Worm (Caenorhabditis elegans) whole organism, L1 larva: ENCODE data around the gene ceh-57.

Experiments used
- ceh-8 ChIP-seq: fragments of 200-800 bp; sonication (Bioruptor generic); optimal IDR thresholded peaks from 2 replicates; lab custom pipeline; 2018; ENCODE audit warnings: mild to moderate bottlenecking, missing genetic modification characterization, moderate library complexity, missing compliant biosample characterization
- ceh-82 ChIP-seq, 3 experiments: fragments of 150-350 bp in 1 of 3; sonication (generic microtip) in 2 of 3; optimal IDR thresholded peaks; 2 replicates each; lab custom pipeline; 2014 to 2017; ENCODE audit warnings: missing biosample characterization in 3 of 3, missing genetic modification characterization in 3 of 3
- dsc-1 ChIP-seq: sonication (generic microtip); optimal IDR thresholded peaks from 2 replicates; lab custom pipeline; 2016; ENCODE audit warnings: mild to moderate bottlenecking, missing genetic modification characterization, missing compliant biosample characterization
- egl-27 ChIP-seq, 2 experiments: fragments of 150-350 bp in 1 of 2; sonication (generic microtip); optimal IDR thresholded peaks; 3 replicates each; lab custom pipeline; 2017 to 2018; ENCODE audit warnings: missing biosample characterization in 2 of 2, missing genetic modification characterization in 2 of 2, missing genetic modification reagents in 2 of 2
- elt-2 ChIP-seq: sonication (generic microtip); optimal IDR thresholded peaks from 2 replicates; lab custom pipeline; 2016; ENCODE audit warnings: missing genetic modification characterization, mild to moderate bottlenecking, inconsistent platforms, missing compliant biosample characterization, missing genetic modification reagents
- nhr-12 ChIP-seq: sonication (generic microtip); optimal IDR thresholded peaks from 2 replicates; lab custom pipeline; 2017; ENCODE audit warnings: missing biosample characterization, missing genetic modification characterization
- nhr-20 ChIP-seq: sonication (generic microtip); optimal IDR thresholded peaks from 2 replicates; lab custom pipeline; 2016; ENCODE audit warnings: mild to moderate bottlenecking, missing genetic modification characterization, missing compliant biosample characterization
- nhr-90 ChIP-seq: sonication (generic microtip); optimal IDR thresholded peaks from 2 replicates; lab custom pipeline; 2016; ENCODE audit warnings: mild to moderate bottlenecking, missing genetic modification characterization, missing compliant biosample characterization; ENCODE audit not compliant: poor library complexity
- snpc-4 ChIP-seq: fragments of 150-350 bp; optimal IDR thresholded peaks from 2 replicates; lab custom pipeline; 2014; ENCODE audit warnings: missing biosample characterization, missing genetic modification characterization

- no peak for TF ChIP-seq ceh-82 (tag; optimal IDR thresholded peaks at IDR 0.05; lab: Kevin White, UChicago)
- peak; percentile 88 for TF ChIP-seq elt-2 (tag; lab: Kevin White, UChicago)
- TF ChIP-seq dsc-1 (tag; lab: Kevin White, UChicago): no peak
- no peak for TF ChIP-seq ceh-8
- no peak for TF ChIP-seq nhr-12
- no peak for TF ChIP-seq snpc-4 (tag; lab: Kevin White, UChicago)
- TF ChIP-seq nhr-90 (tag; lab: Kevin White, UChicago): peak; percentile 5
- peak; percentile 33 for TF ChIP-seq nhr-20
- no peak for TF ChIP-seq egl-27 (tag; optimal IDR thresholded peaks at IDR 0.05; lab: Kevin White, UChicago)
Measured at ce11 chrII:10402991-10403390, 35.9 kb upstream of the ceh-57 start.
